Worm (Caenorhabditis elegans): Measurements from ENCODE around the gene srv-10.
A peak's percentile ranks its signal among the peaks of the same experiment; 100 is the strongest.

The srv-10 gene

DNA sequence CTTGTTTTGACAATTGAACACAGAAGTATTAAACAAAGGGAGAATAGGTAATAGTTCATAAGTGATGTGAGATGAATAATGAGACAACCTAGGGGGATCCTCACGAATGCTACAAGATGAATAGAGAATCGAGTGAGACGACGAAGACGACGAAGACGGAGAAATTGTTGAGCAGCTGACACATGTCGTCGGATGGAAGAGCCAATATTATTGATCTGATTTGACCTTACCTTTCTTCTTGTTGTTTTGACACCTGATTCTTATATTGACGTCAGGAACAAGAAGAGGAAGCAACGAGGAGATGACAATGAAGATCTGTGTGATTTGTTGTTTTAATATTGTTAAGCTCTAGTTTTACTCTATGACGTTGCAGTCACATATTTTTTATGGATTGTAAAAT, 49.8 kb downstream of the srv-10 start, which contains the start of gene T10G3.1:
TSS of gene T10G3.1 (minus strand) at position 213 of the 400 bp plus-strand sequence.
- TF ChIP-seq hlh-1 (tag; optimal IDR thresholded peaks at IDR 0.05) (peak; percentile 97), tbx-8 (GFP tag; optimal IDR thresholded peaks at IDR 0.05) (no peak), unc-62 (GFP tag; optimal IDR thresholded peaks at IDR 0.05) (peak; percentile 79), mls-2 (tag; optimal IDR thresholded peaks at IDR 0.05) (no peak), lin-13 (tag; optimal IDR thresholded peaks at IDR 0.05) (no peak), ceh-39 (tag; optimal IDR thresholded peaks at IDR 0.05) (no peak)

Data from whole organism, mixed stage, embryonic.